Fruit fly (Drosophila melanogaster) whole organism, embryonic: Measurements from ENCODE around the gene Hr4.

Experiments used
- Bteb2 ChIP-seq: fragments of 200-800 bp; sonication (Bioruptor generic); optimal IDR thresholded peaks from 2 replicates; lab custom pipeline; 2016; ENCODE audit warnings: missing biosample characterization, missing genetic modification characterization
- CG11723 ChIP-seq: fragments of 200-800 bp; sonication (Bioruptor generic); optimal IDR thresholded peaks from 2 replicates; lab custom pipeline; 2017; ENCODE audit warnings: missing biosample characterization, mild to moderate bottlenecking, missing genetic modification characterization
- CG12071 ChIP-seq: fragments of 200-800 bp; sonication (Bioruptor generic); optimal IDR thresholded peaks from 3 replicates; lab custom pipeline; 2018; ENCODE audit warnings: missing biosample characterization, mild to moderate bottlenecking, missing genetic modification characterization
- CG15269 ChIP-seq: fragments of 200-800 bp; sonication (Bioruptor generic); optimal IDR thresholded peaks from 2 replicates; lab custom pipeline; 2018; ENCODE audit warnings: missing biosample characterization, mild to moderate bottlenecking, missing genetic modification characterization, moderate library complexity
- CG15514 ChIP-seq: fragments of 200-800 bp; sonication (Bioruptor generic); optimal IDR thresholded peaks from 3 replicates; lab custom pipeline; 2017; ENCODE audit warnings: missing biosample characterization, missing genetic modification characterization, mild to moderate bottlenecking, moderate library complexity, missing genetic modification reagents
- CG1647 ChIP-seq: fragments of 200-800 bp; sonication (Bioruptor generic); optimal IDR thresholded peaks from 3 replicates; lab custom pipeline; 2016; ENCODE audit warnings: missing biosample characterization, missing genetic modification characterization
- CG1792 ChIP-seq: fragments of 200-800 bp; sonication (Bioruptor generic); optimal IDR thresholded peaks from 2 replicates; lab custom pipeline; 2016; ENCODE audit warnings: missing biosample characterization, missing genetic modification characterization
- CG2712 ChIP-seq: fragments of 200-800 bp; optimal IDR thresholded peaks from 3 replicates; lab custom pipeline; 2019; ENCODE audit warnings: missing biosample characterization, mild to moderate bottlenecking, missing genetic modification characterization, moderate library complexity
- CG33213 ChIP-seq: fragments of 200-800 bp; sonication (Bioruptor generic); optimal IDR thresholded peaks from 3 replicates; lab custom pipeline; 2016; ENCODE audit warnings: missing biosample characterization, missing genetic modification characterization
- CG3847 ChIP-seq: fragments of 200-800 bp; sonication (Bioruptor generic); IDR thresholded peaks from 2 replicates; pipeline ENCODE4 v1.3.6; 2022; ENCODE audit warnings: missing biosample characterization, missing genetic modification characterization
- CG4282 ChIP-seq: fragments of 200-800 bp; sonication (Bioruptor generic); optimal IDR thresholded peaks from 2 replicates; lab custom pipeline; 2016; ENCODE audit warnings: missing biosample characterization, missing genetic modification characterization
- CG4617 ChIP-seq: fragments of 200-800 bp; sonication (Bioruptor generic); optimal IDR thresholded peaks from 3 replicates; lab custom pipeline; 2016; ENCODE audit warnings: missing biosample characterization, missing genetic modification characterization, borderline replicate concordance
- CG6683 ChIP-seq: fragments of 200-800 bp; sonication (Bioruptor generic); optimal IDR thresholded peaks from 2 replicates; lab custom pipeline; 2017; ENCODE audit warnings: missing biosample characterization, mild to moderate bottlenecking, missing genetic modification characterization, missing genetic modification reagents
- CHES-1-like ChIP-seq: fragments of 200-800 bp; sonication (Bioruptor generic); optimal IDR thresholded peaks from 2 replicates; lab custom pipeline; 2016; ENCODE audit warnings: missing biosample characterization, missing genetic modification characterization
- CrebB ChIP-seq: fragments of 200-800 bp; sonication (Bioruptor generic); optimal IDR thresholded peaks from 3 replicates; lab custom pipeline; 2018; ENCODE audit warnings: missing biosample characterization, mild to moderate bottlenecking, missing genetic modification characterization
- Dek ChIP-seq: fragments of 200-800 bp; sonication (Bioruptor generic); optimal IDR thresholded peaks from 3 replicates; lab custom pipeline; 2019; ENCODE audit warnings: missing biosample characterization, mild to moderate bottlenecking, missing genetic modification characterization, moderate library complexity
- Dfd ChIP-seq, 2 experiments: fragments of >200 bp; optimal IDR thresholded peaks; 2 replicates each; lab custom pipeline; 2017; ENCODE audit warnings: missing biosample characterization in 2 of 2, missing genetic modification characterization in 2 of 2
- Gug ChIP-seq: fragments of 200-800 bp; sonication (Bioruptor generic); IDR thresholded peaks from 4 replicates; pipeline ENCODE4 v1.3.6; 2022; ENCODE audit warnings: missing biosample characterization, missing genetic modification characterization
- HLH3B ChIP-seq: fragments of 200-800 bp; sonication (Bioruptor generic); IDR thresholded peaks from 2 replicates; pipeline ENCODE4 v1.3.6; 2022; ENCODE audit warnings: missing biosample characterization, missing genetic modification characterization
- HLH54F ChIP-seq: fragments of 200-800 bp; sonication (Bioruptor generic); optimal IDR thresholded peaks from 3 replicates; lab custom pipeline; 2016; ENCODE audit warnings: missing biosample characterization, missing genetic modification characterization
- HmgD ChIP-seq: fragments of 200-800 bp; sonication (Bioruptor generic); optimal IDR thresholded peaks from 3 replicates; lab custom pipeline; 2016; ENCODE audit warnings: missing biosample characterization, missing genetic modification characterization
- Hr51 ChIP-seq, 2 experiments: fragments of 200-800 bp; sonication (Bioruptor generic); optimal IDR thresholded peaks; 2 replicates in 1 of 2; 3 replicates in 1 of 2; lab custom pipeline; 2016 to 2018; ENCODE audit warnings: missing biosample characterization in 2 of 2, missing genetic modification characterization in 2 of 2, mild to moderate bottlenecking in 1 of 2, moderate library complexity in 1 of 2
- Max ChIP-seq: fragments of 200-800 bp; sonication (Bioruptor generic); optimal IDR thresholded peaks from 2 replicates; lab custom pipeline; 2016; ENCODE audit warnings: missing biosample characterization, mild to moderate bottlenecking, missing genetic modification characterization
- Neu2 ChIP-seq: fragments of 200-800 bp; sonication (Bioruptor generic); optimal IDR thresholded peaks from 3 replicates; lab custom pipeline; 2016; ENCODE audit warnings: missing biosample characterization, missing genetic modification characterization, borderline replicate concordance
- Taf1 ChIP-seq: fragments of 200-800 bp; sonication (Bioruptor generic); IDR thresholded peaks from 2 replicates; pipeline ENCODE4 v1.3.6; 2022; ENCODE audit warnings: missing biosample characterization, missing genetic modification characterization
- Trl ChIP-seq, 3 experiments: fragments of >200 bp in 2 of 3; fragments of 200-800 bp in 1 of 3; sonication (Bioruptor generic) in 1 of 3; optimal IDR thresholded peaks; 2 replicates in 1 of 3; 3 replicates in 2 of 3; lab custom pipeline; 2016 to 2017; ENCODE audit warnings: missing biosample characterization in 1 of 3, missing genetic modification characterization in 1 of 3
- Xbp1 ChIP-seq: fragments of 200-800 bp; sonication (Bioruptor generic); optimal IDR thresholded peaks from 3 replicates; lab custom pipeline; 2016; ENCODE audit warnings: missing biosample characterization, mild to moderate bottlenecking, missing genetic modification characterization
- aop ChIP-seq: fragments of 200-800 bp; sonication (Bioruptor generic); IDR thresholded peaks from 2 replicates; pipeline ENCODE4 v1.3.6; 2022; ENCODE audit warnings: missing biosample characterization, missing genetic modification characterization
- ash1 ChIP-seq: fragments of 200-800 bp; sonication (Bioruptor generic); optimal IDR thresholded peaks from 2 replicates; lab custom pipeline; 2018; ENCODE audit warnings: missing biosample characterization, mild to moderate bottlenecking, missing genetic modification characterization
- bbx ChIP-seq: fragments of 200-800 bp; sonication (Bioruptor generic); IDR thresholded peaks from 2 replicates; pipeline ENCODE4 v1.3.6; 2022; ENCODE audit warnings: missing biosample characterization, missing genetic modification characterization; ENCODE audit not compliant: partially characterized antibody
- bigmax ChIP-seq: fragments of 200-800 bp; sonication (Bioruptor generic); optimal IDR thresholded peaks from 2 replicates; lab custom pipeline; 2018; ENCODE audit warnings: missing biosample characterization, mild to moderate bottlenecking, missing genetic modification characterization
- cg ChIP-seq: fragments of 200-800 bp; sonication (Bioruptor generic); optimal IDR thresholded peaks from 3 replicates; lab custom pipeline; 2019; ENCODE audit warnings: missing biosample characterization, mild to moderate bottlenecking, missing genetic modification characterization, moderate library complexity
- chm ChIP-seq: fragments of 200-800 bp; sonication (Bioruptor generic); IDR thresholded peaks from 2 replicates; pipeline ENCODE4 v1.3.6; 2022; ENCODE audit warnings: missing biosample characterization, missing genetic modification characterization
- ci ChIP-seq: fragments of 200-800 bp; sonication (Bioruptor generic); IDR thresholded peaks from 3 replicates; pipeline ENCODE4 v1.3.6; 2022; ENCODE audit warnings: missing biosample characterization, missing genetic modification characterization
- corto ChIP-seq: fragments of 200-800 bp; sonication (Bioruptor generic); optimal IDR thresholded peaks from 2 replicates; lab custom pipeline; 2016; ENCODE audit warnings: missing biosample characterization, mild to moderate bottlenecking, missing genetic modification characterization, moderate library complexity
- cwo ChIP-seq: fragments of 200-800 bp; sonication (Bioruptor generic); optimal IDR thresholded peaks from 3 replicates; lab custom pipeline; 2017; ENCODE audit warnings: missing biosample characterization, missing genetic modification characterization, mild to moderate bottlenecking, moderate library complexity, missing genetic modification reagents
- ems ChIP-seq: fragments of 200-800 bp; sonication (Bioruptor generic); optimal IDR thresholded peaks from 3 replicates; lab custom pipeline; 2016; ENCODE audit warnings: missing biosample characterization, missing genetic modification characterization
- fru ChIP-seq: fragments of >200 bp; optimal IDR thresholded peaks from 2 replicates; lab custom pipeline; 2017
- grn ChIP-seq: fragments of 200-800 bp; sonication (Bioruptor generic); optimal IDR thresholded peaks from 3 replicates; lab custom pipeline; 2017; ENCODE audit warnings: missing biosample characterization, missing genetic modification characterization
- hb ChIP-seq: fragments of 200-800 bp; sonication (Bioruptor generic); IDR thresholded peaks from 3 replicates; pipeline ENCODE4 v1.3.6; 2022; ENCODE audit warnings: missing biosample characterization, missing genetic modification characterization; ENCODE audit not compliant: partially characterized antibody
- peb ChIP-seq: fragments of 200-800 bp; sonication (Bioruptor generic); IDR thresholded peaks from 2 replicates; pipeline ENCODE4 v1.3.6; 2022; ENCODE audit warnings: missing biosample characterization, missing genetic modification characterization
- pnt ChIP-seq: fragments of 200-800 bp; sonication (Bioruptor generic); optimal IDR thresholded peaks from 3 replicates; lab custom pipeline; 2016; ENCODE audit warnings: missing biosample characterization, missing genetic modification characterization
- schlank ChIP-seq: fragments of 200-800 bp; sonication (Bioruptor generic); optimal IDR thresholded peaks from 2 replicates; lab custom pipeline; 2018; ENCODE audit warnings: missing biosample characterization, mild to moderate bottlenecking, missing genetic modification characterization
- sisA ChIP-seq: fragments of 200-800 bp; sonication (Bioruptor generic); IDR thresholded peaks from 2 replicates; pipeline ENCODE4 v1.3.6; 2022; ENCODE audit warnings: missing biosample characterization, missing genetic modification characterization
- tll ChIP-seq, 2 experiments: fragments of 200-800 bp in 1 of 2; fragments of >200 bp in 1 of 2; sonication (Bioruptor generic) in 1 of 2; optimal IDR thresholded peaks; 2 replicates each; lab custom pipeline; 2017 to 2019; ENCODE audit warnings: missing biosample characterization in 2 of 2, missing genetic modification characterization in 2 of 2, mild to moderate bottlenecking in 1 of 2, moderate library complexity in 1 of 2
- twi ChIP-seq: fragments of 200-800 bp; optimal IDR thresholded peaks from 2 replicates; lab custom pipeline; 2019; ENCODE audit warnings: missing biosample characterization, mild to moderate bottlenecking, missing genetic modification characterization, moderate library complexity
- wdn ChIP-seq: fragments of 200-800 bp; sonication (Bioruptor generic); IDR thresholded peaks from 2 replicates; pipeline ENCODE4 v1.3.6; 2022; ENCODE audit warnings: missing biosample characterization, missing genetic modification characterization
- z ChIP-seq: fragments of 200-800 bp; sonication (Bioruptor generic); IDR thresholded peaks from 3 replicates; pipeline ENCODE4 v1.3.6; 2022; ENCODE audit warnings: missing biosample characterization, missing genetic modification characterization

Hr4 gene

DNA sequence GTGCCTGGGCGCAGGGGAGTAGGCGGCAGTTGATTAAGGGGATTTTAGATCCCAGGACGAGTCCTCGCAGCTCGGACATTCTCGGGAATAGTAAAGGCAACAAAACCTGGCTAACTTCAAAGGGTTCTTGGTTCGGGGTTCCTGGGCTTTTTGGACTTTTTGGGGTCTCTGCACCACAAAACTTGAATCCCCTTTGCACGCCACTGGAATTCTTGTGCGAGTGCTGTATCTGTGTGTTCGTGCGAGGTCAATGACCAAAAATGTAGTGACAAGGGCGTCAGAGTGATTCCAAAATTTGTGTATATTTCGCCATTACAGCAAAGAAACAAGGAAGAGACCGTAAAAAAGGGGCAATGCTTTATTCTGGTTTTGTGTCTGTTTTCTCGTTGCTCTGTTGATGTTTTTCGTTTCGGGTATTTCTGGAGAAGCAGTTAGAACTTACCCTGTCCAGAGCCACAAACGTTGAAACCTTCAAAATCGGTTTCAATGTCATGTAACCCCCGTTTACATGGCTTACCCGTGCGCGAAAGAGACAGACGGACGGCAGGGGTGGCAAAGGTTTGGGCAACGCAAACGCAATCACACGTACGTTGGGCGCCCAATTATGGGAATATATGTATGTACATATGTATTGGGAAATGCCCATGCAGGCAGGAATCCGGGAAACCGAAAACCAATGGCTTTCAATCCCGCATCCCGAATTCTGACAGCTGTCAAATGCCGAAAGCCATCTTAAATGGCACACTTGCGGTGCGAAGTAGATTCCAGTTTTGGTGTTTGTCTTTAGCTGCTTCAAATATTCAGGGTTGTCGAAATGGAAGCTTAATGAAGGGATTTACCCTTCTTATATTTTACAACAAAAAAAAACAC lies 2.7 kb downstream of the Hr4 start (continued):
- TF ChIP-seq chm (peak; percentile 51; the same call in 1 of the 2 replicates), bbx (GFP tag; lab: Robert Waterston, UW) (no peak), tll (GFP tag; optimal IDR thresholded peaks at IDR 0.05; lab: Kevin White, UChicago) (no peak), CHES-1-like (GFP tag; lab: Kevin White, UChicago) (no peak), HmgD (GFP tag; lab: Kevin White, UChicago) (no peak), wdn (GFP tag; lab: Robert Waterston, UW) (peak; percentile 55; the same call in 1 of the 2 replicates), Dfd (GFP tag; optimal IDR thresholded peaks at IDR 0.05; lab: Kevin White, UChicago) (no peak), CG12071 (GFP tag; lab: Kevin White, UChicago) (no peak), bigmax (GFP tag; lab: Kevin White, UChicago) (no peak), peb (GFP tag; lab: Robert Waterston, UW) (0 out of 2 replicates have a peak, but pooled peaks have one; percentile 10), Dek (tag; lab: Kevin White, UChicago) (no peak), Bteb2 (GFP tag; lab: Kevin White, UChicago) (no peak), CG6683 (no peak), CG1792 (GFP tag; lab: Kevin White, UChicago) (no peak), CG2712 (tag; lab: Kevin White, UChicago) (peak; percentile 66), CrebB (tag; lab: Kevin White, UChicago) (no peak), Max (no peak), sisA (GFP tag; lab: Robert Waterston, UW) (peak; percentile 67), pnt (GFP tag; lab: Kevin White, UChicago) (peak; percentile 8), CG11723 (no peak), twi (peak; percentile 28), Trl (optimal IDR thresholded peaks at IDR 0.05; lab: Kevin White, UChicago) (no peak), Trl (GFP tag; optimal IDR thresholded peaks at IDR 0.05; lab: Kevin White, UChicago) (peak; percentile 18), CG15269 (tag; lab: Kevin White, UChicago) (peak; percentile 38), CG4617 (GFP tag; lab: Kevin White, UChicago) (no peak), ash1 (GFP tag; lab: Kevin White, UChicago) (no peak), HLH3B (peak; percentile 53; the same call in 1 of the 2 replicates), CG3847 (GFP tag; lab: Robert Waterston, UW) (peak; percentile 39; the same call in 1 of the 2 replicates), cwo (GFP tag; lab: Kevin White, UChicago) (no peak), CG1647 (GFP tag; lab: Kevin White, UChicago) (no peak), Xbp1 (GFP tag; lab: Kevin White, UChicago) (peak; percentile 41), CG4282 (GFP tag; lab: Kevin White, UChicago) (no peak), Gug (GFP tag; lab: Robert Waterston, UW) (peak; percentile 71), CG15514 (GFP tag; lab: Kevin White, UChicago) (no peak), hb (GFP tag; lab: Robert Waterston, UW) (no peak), Neu2 (no peak), z (GFP tag; lab: Robert Waterston, UW) (no peak), Hr51 (GFP tag; optimal IDR thresholded peaks at IDR 0.05; lab: Kevin White, UChicago) (peak in 1 of 2 experiments; percentile 51), ems (GFP tag; lab: Kevin White, UChicago) (peak; percentile 30), grn (GFP tag; lab: Kevin White, UChicago) (no peak), cg (GFP tag; lab: Kevin White, UChicago) (no peak), ci (GFP tag; lab: Robert Waterston, UW) (peak; percentile 73; the same call in 2 of the 3 replicates), fru (no peak), Taf1 (GFP tag; lab: Robert Waterston, UW) (0 out of 2 replicates have a peak, but pooled peaks have one; percentile 21), CG33213 (GFP tag; lab: Kevin White, UChicago) (no peak), schlank (no peak), corto (no peak), HLH54F (GFP tag; lab: Kevin White, UChicago) (peak; percentile 39), aop (GFP tag; lab: Robert Waterston, UW) (no peak)
